2 fruit fly cellular contexts compared by ENCODE assay signal in genomic region chr3R:24719314-24720290, dm6.
TF ChIP-seq lines count a peak whose summit lies in the region.

TSS of gene CG13630 (minus strand) at chr3R:24719364.
TSS of gene tok (plus strand) at chr3R:24719697.

TF ChIP-seq in whole organism, embryonic, 481 proteins besides CTCF, POLR2A, EP300 and RAD21 (continued from another document and continues in another):
- TF ChIP-seq GATAe (GFP tag; conservative IDR thresholded peaks at IDR 0.05; lab: Robert Waterston, UW) (no peak), D19A (tag; optimal IDR thresholded peaks at IDR 0.05; lab: Kevin White, UChicago) (no peak), Med (GFP tag; lab: Kevin White, UChicago) (no peak), trem (tag; optimal IDR thresholded peaks at IDR 0.05; lab: Kevin White, UChicago) (peak; percentile 54), vnd (GFP tag; IDR thresholded peaks at IDR 0.05; lab: Robert Waterston, UW; ENCODE audit: partially characterized antibody) (peak; percentile 66), CG34224 (GFP tag; IDR thresholded peaks at IDR 0.05; lab: Robert Waterston, UW; ENCODE audit: partially characterized antibody) (peak; percentile 64), Antp (GFP tag; optimal IDR thresholded peaks at IDR 0.05; lab: Kevin White, UChicago) (no peak), wdn (GFP tag; IDR thresholded peaks at IDR 0.05; lab: Robert Waterston, UW) (no peak), CG30431 (GFP tag; optimal IDR thresholded peaks at IDR 0.05; lab: Kevin White, UChicago) (no peak), Jarid2 (GFP tag; optimal IDR thresholded peaks at IDR 0.05; lab: Kevin White, UChicago) (peak; percentile 56), Sry-δ (GFP tag; optimal IDR thresholded peaks at IDR 0.05; lab: Kevin White, UChicago) (peak; percentile 57), CG9932 (GFP tag; IDR thresholded peaks at IDR 0.05; lab: Robert Waterston, UW) (no peak), CG10267 (tag; optimal IDR thresholded peaks at IDR 0.05; lab: Kevin White, UChicago) (peak; percentile 10), Myb (GFP tag; optimal IDR thresholded peaks at IDR 0.05; lab: Kevin White, UChicago) (peak; percentile 97), MESR4 (GFP tag; optimal IDR thresholded peaks at IDR 0.05; lab: Kevin White, UChicago) (no peak), CG15514 (GFP tag; optimal IDR thresholded peaks at IDR 0.05; lab: Kevin White, UChicago) (peak; percentile 45), CG13287 (GFP tag; IDR thresholded peaks at IDR 0.05; lab: Robert Waterston, UW; ENCODE audit: partially characterized antibody) (peak; percentile 76), CG3995 (GFP tag; optimal IDR thresholded peaks at IDR 0.05; lab: Kevin White, UChicago) (peak; percentile 83), E2f2 (GFP tag; IDR thresholded peaks at IDR 0.05; lab: Robert Waterston, UW) (peak; percentile 90), bigmax (GFP tag; optimal IDR thresholded peaks at IDR 0.05; lab: Kevin White, UChicago) (no peak), HHEX (GFP tag; optimal IDR thresholded peaks at IDR 0.05; lab: Kevin White, UChicago) (no peak), Awh (GFP tag; IDR thresholded peaks at IDR 0.05; lab: Robert Waterston, UW) (no peak), Eip74EF (GFP tag; optimal IDR thresholded peaks at IDR 0.05; lab: Kevin White, UChicago) (no peak), Atf3 (GFP tag; optimal IDR thresholded peaks at IDR 0.05; lab: Kevin White, UChicago) (no peak), Mes4 (GFP tag; optimal IDR thresholded peaks at IDR 0.05; lab: Kevin White, UChicago) (no peak), CoRest (tag; optimal IDR thresholded peaks at IDR 0.05; lab: Kevin White, UChicago) (peak; percentile 35), nau (GFP tag; optimal IDR thresholded peaks at IDR 0.05; lab: Kevin White, UChicago) (no peak), en (GFP tag; optimal IDR thresholded peaks at IDR 0.05; lab: Kevin White, UChicago) (no peak), Mad (GFP tag; optimal IDR thresholded peaks at IDR 0.05; lab: Kevin White, UChicago) (no peak), Ada2b (GFP tag; IDR thresholded peaks at IDR 0.05; lab: Robert Waterston, UW) (no peak), Dip3 (GFP tag; optimal IDR thresholded peaks at IDR 0.05; lab: Kevin White, UChicago) (no peak), CG7963 (GFP tag; IDR thresholded peaks at IDR 0.05; lab: Robert Waterston, UW; ENCODE audit: partially characterized antibody) (peak; percentile 76), nmo (GFP tag; optimal IDR thresholded peaks at IDR 0.05; lab: Kevin White, UChicago) (peak; percentile 28), pzg (GFP tag; optimal IDR thresholded peaks at IDR 0.05; lab: Kevin White, UChicago) (peak; percentile 69), org-1 (GFP tag; optimal IDR thresholded peaks at IDR 0.05; lab: Kevin White, UChicago) (no peak), inv (GFP tag; IDR thresholded peaks at IDR 0.05; lab: Robert Waterston, UW; ENCODE audit: partially characterized antibody) (peak; percentile 69), Kr (GFP tag; optimal IDR thresholded peaks at IDR 0.05; lab: Kevin White, UChicago) (no peak), Deaf1 (tag; optimal IDR thresholded peaks at IDR 0.05; lab: Kevin White, UChicago) (peak; percentile 84), ind (GFP tag; optimal IDR thresholded peaks at IDR 0.05; lab: Kevin White, UChicago) (no peak), unc-4 (GFP tag; IDR thresholded peaks at IDR 0.05; lab: Robert Waterston, UW; ENCODE audit: partially characterized antibody) (peak; percentile 73), CG10543 (GFP tag; optimal IDR thresholded peaks at IDR 0.05; lab: Kevin White, UChicago) (no peak), CG5180 (GFP tag; optimal IDR thresholded peaks at IDR 0.05; lab: Kevin White, UChicago) (no peak), NK7.1 (GFP tag; optimal IDR thresholded peaks at IDR 0.05; lab: Kevin White, UChicago) (no peak), CG8290 (GFP tag; optimal IDR thresholded peaks at IDR 0.05; lab: Kevin White, UChicago) (no peak), CG8290 (tag; optimal IDR thresholded peaks at IDR 0.05; lab: Kevin White, UChicago) (no peak), CG31224 (GFP tag; IDR thresholded peaks at IDR 0.05; lab: Robert Waterston, UW) (no peak), Meics (GFP tag; optimal IDR thresholded peaks at IDR 0.05; lab: Kevin White, UChicago) (no peak), CG15479 (GFP tag; optimal IDR thresholded peaks at IDR 0.05; lab: Kevin White, UChicago) (no peak), CG2889 (GFP tag; IDR thresholded peaks at IDR 0.05; lab: Robert Waterston, UW) (no peak), Nf-YC (tag; optimal IDR thresholded peaks at IDR 0.05; lab: Kevin White, UChicago) (no peak), cad (GFP tag; optimal IDR thresholded peaks at IDR 0.05; lab: Kevin White, UChicago) (no peak), zen2 (GFP tag; IDR thresholded peaks at IDR 0.05; lab: Robert Waterston, UW; ENCODE audit: partially characterized antibody) (peak; percentile 41; the same call in 1 of the 3 replicates), fru (optimal IDR thresholded peaks at IDR 0.05; lab: Kevin White, UChicago) (no peak), Dref (GFP tag; IDR thresholded peaks at IDR 0.05; lab: Robert Waterston, UW) (peak; percentile 96), repo (GFP tag; optimal IDR thresholded peaks at IDR 0.05; lab: Kevin White, UChicago) (no peak), CG2116 (GFP tag; optimal IDR thresholded peaks at IDR 0.05; lab: Kevin White, UChicago) (peak; percentile 85), hbn (GFP tag; IDR thresholded peaks at IDR 0.05; lab: Robert Waterston, UW; ENCODE audit: partially characterized antibody) (peak; percentile 67), CG6791 (GFP tag; IDR thresholded peaks at IDR 0.05; lab: Robert Waterston, UW; ENCODE audit: partially characterized antibody) (peak; percentile 86), CG6683 (GFP tag; optimal IDR thresholded peaks at IDR 0.05; lab: Kevin White, UChicago) (no peak), Mrtf (GFP tag; IDR thresholded peaks at IDR 0.05; lab: Robert Waterston, UW) (no peak), CG43689 (GFP tag; IDR thresholded peaks at IDR 0.05; lab: Robert Waterston, UW) (no peak), phol (tag; optimal IDR thresholded peaks at IDR 0.05; lab: Kevin White, UChicago) (peak; percentile 52), nom (GFP tag; optimal IDR thresholded peaks at IDR 0.05; lab: Kevin White, UChicago) (peak; percentile 50), Ets97D (GFP tag; optimal IDR thresholded peaks at IDR 0.05; lab: Kevin White, UChicago) (peak; percentile 21), stwl (tag; optimal IDR thresholded peaks at IDR 0.05; lab: Kevin White, UChicago) (peak; percentile 68), hb (GFP tag; IDR thresholded peaks at IDR 0.05; lab: Robert Waterston, UW; ENCODE audit: partially characterized antibody) (peak; percentile 72; the same call in 2 of the 3 replicates)

TF ChIP-seq in whole organism, prepupa, 60 proteins besides CTCF, POLR2A, EP300 and RAD21 (continued from another document):
- TF ChIP-seq CG8632 (GFP tag; optimal IDR thresholded peaks at IDR 0.05; lab: Kevin White, UChicago) (no peak), CG3032 (tag; optimal IDR thresholded peaks at IDR 0.05; lab: Kevin White, UChicago) (no peak), CG3919 (GFP tag; optimal IDR thresholded peaks at IDR 0.05; lab: Kevin White, UChicago) (no peak), CG9139 (GFP tag; optimal IDR thresholded peaks at IDR 0.05; lab: Kevin White, UChicago) (peak; percentile 22), CG31627 (GFP tag; optimal IDR thresholded peaks at IDR 0.05; lab: Kevin White, UChicago) (no peak), Eip93F (GFP tag; optimal IDR thresholded peaks at IDR 0.05; lab: Kevin White, UChicago) (no peak), vri (GFP tag; optimal IDR thresholded peaks at IDR 0.05; lab: Kevin White, UChicago) (no peak), pdm3 (GFP tag; optimal IDR thresholded peaks at IDR 0.05; lab: Kevin White, UChicago) (no peak), Hr4 (GFP tag; optimal IDR thresholded peaks at IDR 0.05; lab: Kevin White, UChicago) (no peak), net (GFP tag; optimal IDR thresholded peaks at IDR 0.05; lab: Kevin White, UChicago) (no peak), Sox15 (GFP tag; optimal IDR thresholded peaks at IDR 0.05; lab: Kevin White, UChicago) (no peak), CG10631 (GFP tag; optimal IDR thresholded peaks at IDR 0.05; lab: Kevin White, UChicago) (no peak), acj6 (GFP tag; optimal IDR thresholded peaks at IDR 0.05; lab: Kevin White, UChicago) (no peak), CG32006 (GFP tag; optimal IDR thresholded peaks at IDR 0.05; lab: Kevin White, UChicago) (no peak), CG10669 (GFP tag; optimal IDR thresholded peaks at IDR 0.05; lab: Kevin White, UChicago) (no peak), Eip75B (GFP tag; optimal IDR thresholded peaks at IDR 0.05; lab: Kevin White, UChicago) (no peak), CG11294 (GFP tag; IDR thresholded peaks at IDR 0.05; lab: Robert Waterston, UW) (no peak), achi (GFP tag; optimal IDR thresholded peaks at IDR 0.05; lab: Kevin White, UChicago) (no peak), CG11762 (GFP tag; optimal IDR thresholded peaks at IDR 0.05; lab: Kevin White, UChicago; ENCODE audit: insufficient read depth) (no peak), esn (GFP tag; optimal IDR thresholded peaks at IDR 0.05; lab: Kevin White, UChicago) (no peak), eg (GFP tag; IDR thresholded peaks at IDR 0.05; lab: Robert Waterston, UW) (no peak; the same call in 2 of the 3 replicates), lz (GFP tag; optimal IDR thresholded peaks at IDR 0.05; lab: Kevin White, UChicago) (no peak), fkh (GFP tag; optimal IDR thresholded peaks at IDR 0.05; lab: Kevin White, UChicago) (no peak), CG6854 (GFP tag; optimal IDR thresholded peaks at IDR 0.05; lab: Kevin White, UChicago) (peak; percentile 24), CG11902 (GFP tag; optimal IDR thresholded peaks at IDR 0.05; lab: Kevin White, UChicago) (no peak), CG4318 (GFP tag; optimal IDR thresholded peaks at IDR 0.05; lab: Kevin White, UChicago) (no peak), cyc (GFP tag; optimal IDR thresholded peaks at IDR 0.05; lab: Kevin White, UChicago) (no peak), fd85E (GFP tag; optimal IDR thresholded peaks at IDR 0.05; lab: Kevin White, UChicago) (no peak), Hr38 (GFP tag; optimal IDR thresholded peaks at IDR 0.05; lab: Kevin White, UChicago) (no peak), Gug (GFP tag; IDR thresholded peaks at IDR 0.05; lab: Robert Waterston, UW) (no peak), CG6792 (GFP tag; optimal IDR thresholded peaks at IDR 0.05; lab: Kevin White, UChicago) (no peak), Sox102F (GFP tag; optimal IDR thresholded peaks at IDR 0.05; lab: Kevin White, UChicago) (peak; percentile 43), CG15336 (GFP tag; IDR thresholded peaks at IDR 0.05; lab: Robert Waterston, UW) (no peak), ss (GFP tag; optimal IDR thresholded peaks at IDR 0.05; lab: Kevin White, UChicago) (peak in 1 of 2 experiments; percentile 8)
